Worm (Caenorhabditis elegans): ENCODE data around the gene shc-2.
A peak's percentile ranks its signal among the peaks of the same experiment; 100 is the strongest.

Gene shc-2

ce11 chrII:4960690-4961089 lies 8.3 kb upstream of the shc-2 start:
- TF ChIP-seq mls-2 (tag; optimal IDR thresholded peaks at IDR 0.05) (no peak), ceh-43 (GFP tag; optimal IDR thresholded peaks at IDR 0.05) (no peak), zip-8 (tag; optimal IDR thresholded peaks at IDR 0.05) (no peak), unc-62 (GFP tag; optimal IDR thresholded peaks at IDR 0.05) (no peak), nhr-237 (tag; optimal IDR thresholded peaks at IDR 0.05) (no peak), nhr-2 (tag; optimal IDR thresholded peaks at IDR 0.05) (no peak), cnd-1 (tag; optimal IDR thresholded peaks at IDR 0.05) (no peak), hlh-1 (tag; optimal IDR thresholded peaks at IDR 0.05) (no peak), sem-2 (GFP tag; optimal IDR thresholded peaks at IDR 0.05) (no peak)

- TF ChIP-seq drap-1 (GFP tag; optimal IDR thresholded peaks at IDR 0.05) (no peak), lin-32 (GFP tag; optimal IDR thresholded peaks at IDR 0.05) (no peak), lsy-2 (tag; optimal IDR thresholded peaks at IDR 0.05) (no peak), snpc-4 (tag; optimal IDR thresholded peaks at IDR 0.05) (no peak), elt-1 (tag; optimal IDR thresholded peaks at IDR 0.05; ENCODE audit: borderline replicate concordance, insufficient read depth) (no peak), ceh-83 (GFP tag; optimal IDR thresholded peaks at IDR 0.05) (no peak), lin-13 (tag; optimal IDR thresholded peaks at IDR 0.05) (no peak), sem-2 (GFP tag; optimal IDR thresholded peaks at IDR 0.05) (no peak), pha-4 (tag; optimal IDR thresholded peaks at IDR 0.05) (no peak)
These were observed 2.4 kb upstream of the shc-2 start for ce11 chrII:4966576-4966975.

ce11 chrII:4967636-4968035 lies 1.3 kb upstream of the shc-2 start:
- TF ChIP-seq ham-2 (GFP tag; optimal IDR thresholded peaks at IDR 0.05) = no peak
- no peak for TF ChIP-seq nhr-237 (tag; optimal IDR thresholded peaks at IDR 0.05)
- TF ChIP-seq ceh-83 (GFP tag; optimal IDR thresholded peaks at IDR 0.05) = no peak
- TF ChIP-seq unc-39 (tag; optimal IDR thresholded peaks at IDR 0.05) = no peak
- TF ChIP-seq sem-2 (GFP tag; optimal IDR thresholded peaks at IDR 0.05) = no peak

- TF ChIP-seq lin-32 (GFP tag; optimal IDR thresholded peaks at IDR 0.05) (peak; percentile 54), unc-39 (tag; optimal IDR thresholded peaks at IDR 0.05) (no peak)
These were observed 5.5 kb downstream of the shc-2 start for ce11 chrII:4974448-4974951.

- no peak for TF ChIP-seq ces-1 (GFP tag; optimal IDR thresholded peaks at IDR 0.05)
- peak; percentile 24 for TF ChIP-seq pha-4 (tag; optimal IDR thresholded peaks at IDR 0.05)
- no peak for TF ChIP-seq sem-2 (GFP tag; optimal IDR thresholded peaks at IDR 0.05)
- TF ChIP-seq nhr-2 (tag; optimal IDR thresholded peaks at IDR 0.05) = peak; percentile 67
- no peak for TF ChIP-seq unc-62 (GFP tag; optimal IDR thresholded peaks at IDR 0.05)
These were observed 6.3 kb downstream of the shc-2 start for ce11 chrII:4975311-4975710.

ce11 chrII:4981682-4982404 lies 12.9 kb downstream of the shc-2 start:
- TF ChIP-seq ceh-83 (GFP tag; optimal IDR thresholded peaks at IDR 0.05) (no peak), hlh-1 (tag; optimal IDR thresholded peaks at IDR 0.05) (peak; percentile 21), lin-32 (GFP tag; optimal IDR thresholded peaks at IDR 0.05) (peak; percentile 92), mls-2 (tag; optimal IDR thresholded peaks at IDR 0.05) (no peak), nhr-12 (tag; optimal IDR thresholded peaks at IDR 0.05) (no peak), lin-13 (tag; optimal IDR thresholded peaks at IDR 0.05) (no peak), ces-1 (GFP tag; optimal IDR thresholded peaks at IDR 0.05) (no peak)

ce11 chrII:4984151-4984550 lies 15.2 kb downstream of the shc-2 start:
- no peak for TF ChIP-seq ztf-11 (tag; optimal IDR thresholded peaks at IDR 0.05)

- no peak for TF ChIP-seq nhr-76 (tag; optimal IDR thresholded peaks at IDR 0.05)
- no peak for TF ChIP-seq snpc-4 (tag; optimal IDR thresholded peaks at IDR 0.05)
- TF ChIP-seq bed-3 (GFP tag; optimal IDR thresholded peaks at IDR 0.05) = no peak
- no peak for TF ChIP-seq drap-1 (GFP tag; optimal IDR thresholded peaks at IDR 0.05)
- TF ChIP-seq cnd-1 (tag; optimal IDR thresholded peaks at IDR 0.05) = no peak
- no peak for TF ChIP-seq pha-4 (tag; optimal IDR thresholded peaks at IDR 0.05)
- TF ChIP-seq nhr-28 (tag; optimal IDR thresholded peaks at IDR 0.05) = no peak
- no peak for TF ChIP-seq M03D4.4 (tag; optimal IDR thresholded peaks at IDR 0.05)
- peak; percentile 58 for TF ChIP-seq ceh-83 (GFP tag; optimal IDR thresholded peaks at IDR 0.05)
- TF ChIP-seq mab-5 (tag; optimal IDR thresholded peaks at IDR 0.05) = no peak
- no peak for TF ChIP-seq sem-2 (GFP tag; optimal IDR thresholded peaks at IDR 0.05)
- TF ChIP-seq lin-32 (GFP tag; optimal IDR thresholded peaks at IDR 0.05) = no peak
- TF ChIP-seq mep-1 (tag; optimal IDR thresholded peaks at IDR 0.05) = no peak
- TF ChIP-seq unc-62 (GFP tag; optimal IDR thresholded peaks at IDR 0.05) = peak; percentile 60
- peak; percentile 15 for TF ChIP-seq ces-1 (GFP tag; optimal IDR thresholded peaks at IDR 0.05)
- TF ChIP-seq nhr-2 (tag; optimal IDR thresholded peaks at IDR 0.05) = peak; percentile 93
- TF ChIP-seq unc-39 (tag; optimal IDR thresholded peaks at IDR 0.05) = no peak
- no peak for TF ChIP-seq unc-120 (tag; optimal IDR thresholded peaks at IDR 0.05; ENCODE audit: poor library complexity, severe bottlenecking)
- TF ChIP-seq ham-2 (GFP tag; optimal IDR thresholded peaks at IDR 0.05) = no peak
- no peak for TF ChIP-seq ztf-11 (tag; optimal IDR thresholded peaks at IDR 0.05)
- TF ChIP-seq lsy-2 (tag; optimal IDR thresholded peaks at IDR 0.05) = no peak
- TF ChIP-seq lin-13 (tag; optimal IDR thresholded peaks at IDR 0.05) = no peak
- no peak for TF ChIP-seq nhr-237 (tag; optimal IDR thresholded peaks at IDR 0.05)
- no peak for TF ChIP-seq elt-3 (tag; optimal IDR thresholded peaks at IDR 0.05)
- TF ChIP-seq ceh-39 (tag; optimal IDR thresholded peaks at IDR 0.05) = no peak
- TF ChIP-seq zip-8 (tag; optimal IDR thresholded peaks at IDR 0.05) = peak; percentile 82
- no peak for TF ChIP-seq ceh-43 (GFP tag; optimal IDR thresholded peaks at IDR 0.05)
These were observed 17.1 kb downstream of the shc-2 start for ce11 chrII:4985961-4986503.

Measured in whole organism, mixed stage, embryonic.